Worm (Caenorhabditis elegans): ENCODE measurements around the gene Y47D7A.7.

Y47D7A.7 gene

ce11 chrV:4418116-4418515 is 1.6 kb downstream of the Y47D7A.7 start, which contains the start of gene Y47D7A.6:
Gene Y47D7A.6, minus strand, starts transcription at chrV:4418216.
- no peak for TF ChIP-seq ceh-27 (GFP tag; optimal IDR thresholded peaks at IDR 0.05)
- TF ChIP-seq ceh-79 (tag; optimal IDR thresholded peaks at IDR 0.05): no peak
- TF ChIP-seq egl-18 (GFP tag; IDR thresholded peaks at IDR 0.05): no peak
- TF ChIP-seq F22D6.2 (tag; optimal IDR thresholded peaks at IDR 0.05): no peak
- TF ChIP-seq F57C9.4 (tag; optimal IDR thresholded peaks at IDR 0.05): no peak
- TF ChIP-seq lin-35 (GFP tag; optimal IDR thresholded peaks at IDR 0.05): no peak
- TF ChIP-seq B0261.1 (tag; optimal IDR thresholded peaks at IDR 0.05): no peak
- no peak for TF ChIP-seq sptf-2 (GFP tag; optimal IDR thresholded peaks at IDR 0.05)
- no peak for TF ChIP-seq akir-1 (GFP tag; optimal IDR thresholded peaks at IDR 0.05)
- no peak for TF ChIP-seq repo-1 (tag; optimal IDR thresholded peaks at IDR 0.05)
- TF ChIP-seq zfh-2 (GFP tag; conservative IDR thresholded peaks at IDR 0.05): no peak
- TF ChIP-seq T26A5.8 (tag; optimal IDR thresholded peaks at IDR 0.05): no peak

- TF ChIP-seq ceh-91 (GFP tag; IDR thresholded peaks at IDR 0.05) (no peak), madf-3 (GFP tag; IDR thresholded peaks at IDR 0.05) (no peak), tbp1 (GFP tag; optimal IDR thresholded peaks at IDR 0.05) (no peak), hrde-1 (tag; optimal IDR thresholded peaks at IDR 0.05; ENCODE audit: borderline replicate concordance) (no peak), lin-35 (GFP tag; optimal IDR thresholded peaks at IDR 0.05) (no peak), pbrm-1 (GFP tag; IDR thresholded peaks at IDR 0.05) (no peak), mes-4 (tag; optimal IDR thresholded peaks at IDR 0.05) (no peak), ets-4 (GFP tag; optimal IDR thresholded peaks at IDR 0.05) (no peak), ztf-6 (GFP tag; IDR thresholded peaks at IDR 0.05) (no peak), mcd-1 (GFP tag; IDR thresholded peaks at IDR 0.05) (no peak), rec-8 (tag; optimal IDR thresholded peaks at IDR 0.05) (no peak), sptf-2 (GFP tag; optimal IDR thresholded peaks at IDR 0.05) (no peak), F22D6.2 (tag; optimal IDR thresholded peaks at IDR 0.05) (no peak), dpl-1 (GFP tag; optimal IDR thresholded peaks at IDR 0.05) (no peak), B0019.2 (GFP tag; conservative IDR thresholded peaks at IDR 0.05) (no peak), unc-62 (GFP tag; optimal IDR thresholded peaks at IDR 0.05) (no peak), ceh-40 (GFP tag; IDR thresholded peaks at IDR 0.05) (no peak)
Observed at ce11 chrV:4416710-4417109, 3.0 kb downstream of the Y47D7A.7 start, which contains the start of gene Y47D7A.18. Gene Y47D7A.18, minus strand, starts transcription at chrV:4416810.

ce11 chrV:4414613-4415071 is 5.0 kb downstream of the Y47D7A.7 start, which contains the start of gene grl-5:
Gene grl-5, minus strand, starts transcription at chrV:4414663.
- no peak for TF ChIP-seq F52B5.7 (tag; optimal IDR thresholded peaks at IDR 0.05)
- TF ChIP-seq aptf-3 (GFP tag; IDR thresholded peaks at IDR 0.05): no peak
- TF ChIP-seq lir-1 (GFP tag; conservative IDR thresholded peaks at IDR 0.05): no peak
- TF ChIP-seq sptf-2 (GFP tag; optimal IDR thresholded peaks at IDR 0.05): no peak
- TF ChIP-seq ztf-6 (GFP tag; IDR thresholded peaks at IDR 0.05): no peak
- TF ChIP-seq snpc-3.4 (tag; optimal IDR thresholded peaks at IDR 0.05): no peak
- TF ChIP-seq F33H1.4 (GFP tag; IDR thresholded peaks at IDR 0.05): no peak
- TF ChIP-seq cebp-2 (GFP tag; IDR thresholded peaks at IDR 0.05): no peak
- TF ChIP-seq Y56A3A.18 (GFP tag; IDR thresholded peaks at IDR 0.05): no peak
- no peak for TF ChIP-seq egrh-3 (GFP tag; IDR thresholded peaks at IDR 0.05)
- no peak for TF ChIP-seq B0336.3 (GFP tag; IDR thresholded peaks at IDR 0.05)
- no peak for TF ChIP-seq let-526 (GFP tag; IDR thresholded peaks at IDR 0.05)
- no peak for TF ChIP-seq let-607 (tag; optimal IDR thresholded peaks at IDR 0.05)
- no peak for TF ChIP-seq madf-6 (GFP tag; IDR thresholded peaks at IDR 0.05)
- no peak for TF ChIP-seq tlf-1 (GFP tag; optimal IDR thresholded peaks at IDR 0.05)
